Fruit fly (Drosophila melanogaster): ENCODE results near the gene JhI-21.

Gene JhI-21

DNA sequence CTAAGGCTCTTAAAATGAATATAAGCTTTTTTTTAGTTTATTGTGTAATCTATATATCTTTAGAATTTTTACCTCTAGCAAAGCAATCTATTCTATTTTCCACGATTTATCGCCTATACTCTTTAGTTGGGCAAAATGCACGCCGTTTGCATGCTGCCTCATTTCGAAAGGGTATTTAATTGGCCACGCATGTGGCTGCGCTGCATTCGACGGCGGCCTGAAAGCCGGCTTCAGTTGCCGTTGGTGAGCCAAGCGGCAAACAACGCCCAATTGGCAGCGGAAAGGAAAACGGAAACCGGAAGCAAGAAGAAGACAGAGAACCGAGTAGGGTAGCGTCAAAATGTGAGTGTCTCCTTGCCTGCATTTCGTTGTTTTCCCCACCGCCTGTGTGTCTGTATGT, 20.0 kb upstream of the JhI-21 start, which contains the start of gene CG14947 (continued):
- TF ChIP-seq Gug (GFP tag; IDR thresholded peaks at IDR 0.05) (no peak), spab (GFP tag; optimal IDR thresholded peaks at IDR 0.05) (no peak), Sox102F (GFP tag; optimal IDR thresholded peaks at IDR 0.05) (peak; percentile 20), dac (GFP tag; optimal IDR thresholded peaks at IDR 0.05) (no peak), fd85E (GFP tag; optimal IDR thresholded peaks at IDR 0.05) (no peak), Smox (GFP tag; optimal IDR thresholded peaks at IDR 0.05) (peak; percentile 15), OdsH (GFP tag; optimal IDR thresholded peaks at IDR 0.05) (peak; percentile 36), CG4318 (GFP tag; optimal IDR thresholded peaks at IDR 0.05) (no peak), CG10669 (GFP tag; optimal IDR thresholded peaks at IDR 0.05) (no peak), CG11294 (GFP tag; IDR thresholded peaks at IDR 0.05) (no peak), Sox15 (GFP tag; optimal IDR thresholded peaks at IDR 0.05) (no peak), ss (GFP tag; optimal IDR thresholded peaks at IDR 0.05) (peak; percentile 21 to 39), esn (GFP tag; optimal IDR thresholded peaks at IDR 0.05) (peak; percentile 26), Ets96B (tag; optimal IDR thresholded peaks at IDR 0.05) (no peak), CG8119 (GFP tag; IDR thresholded peaks at IDR 0.05) (0 out of 3 replicates have a peak, but pooled peaks have one; percentile 37), CG1621 (tag; optimal IDR thresholded peaks at IDR 0.05) (no peak), Met (GFP tag; optimal IDR thresholded peaks at IDR 0.05) (peak; percentile 17), CG3032 (tag; optimal IDR thresholded peaks at IDR 0.05) (no peak), Lpt (GFP tag; optimal IDR thresholded peaks at IDR 0.05) (no peak), topi (GFP tag; optimal IDR thresholded peaks at IDR 0.05) (peak; percentile 0), acj6 (GFP tag; optimal IDR thresholded peaks at IDR 0.05) (no peak), Eip93F (GFP tag; optimal IDR thresholded peaks at IDR 0.05) (no peak), eg (GFP tag; IDR thresholded peaks at IDR 0.05) (0 out of 3 replicates have a peak, but pooled peaks have one; percentile 29), CG6792 (GFP tag; optimal IDR thresholded peaks at IDR 0.05) (peak; percentile 10), CG6854 (GFP tag; optimal IDR thresholded peaks at IDR 0.05) (no peak), CG6163 (GFP tag; IDR thresholded peaks at IDR 0.05) (no peak; the same call in 2 of the 3 replicates), achi (GFP tag; optimal IDR thresholded peaks at IDR 0.05) (peak; percentile 15), CG31627 (GFP tag; optimal IDR thresholded peaks at IDR 0.05) (peak; percentile 16), net (GFP tag; optimal IDR thresholded peaks at IDR 0.05) (peak; percentile 10), cyc (GFP tag; optimal IDR thresholded peaks at IDR 0.05) (no peak), Eip75B (GFP tag; optimal IDR thresholded peaks at IDR 0.05) (peak; percentile 34), salr (GFP tag; optimal IDR thresholded peaks at IDR 0.05) (no peak), Blimp-1 (GFP tag; optimal IDR thresholded peaks at IDR 0.05) (no peak)

- TF ChIP-seq Eip78C (GFP tag) (peak; percentile 2), Blimp-1 (GFP tag; optimal IDR thresholded peaks at IDR 0.05) (peak; percentile 79), ss (GFP tag; optimal IDR thresholded peaks at IDR 0.05) (peak; percentile 39 to 61), CG32006 (GFP tag; optimal IDR thresholded peaks at IDR 0.05) (no peak), CG6808 (GFP tag; optimal IDR thresholded peaks at IDR 0.05) (peak; percentile 88), Sox14 (GFP tag; optimal IDR thresholded peaks at IDR 0.05) (no peak), dsx (GFP tag; optimal IDR thresholded peaks at IDR 0.05; ENCODE audit: poor library complexity, severe bottlenecking) (peak; percentile 78), Eip75B (GFP tag; optimal IDR thresholded peaks at IDR 0.05) (no peak), topi (GFP tag; optimal IDR thresholded peaks at IDR 0.05) (no peak)
Measured at dm6 chr2L:12066617-12067251, 10.9 kb upstream of the JhI-21 start, which contains the start of gene firl. TSS of gene firl (minus strand) at chr2L:12066775.
